Fruit fly (Drosophila melanogaster): ENCODE measurements around the gene CG3777.

- peak; percentile 4 for TF ChIP-seq psq (GFP tag; optimal IDR thresholded peaks at IDR 0.05)
- TF ChIP-seq HLH106 (tag; optimal IDR thresholded peaks at IDR 0.05), result no peak
- no peak for TF ChIP-seq Jra (GFP tag; optimal IDR thresholded peaks at IDR 0.05)
- TF ChIP-seq CrebA (GFP tag; optimal IDR thresholded peaks at IDR 0.05; ENCODE audit: borderline replicate concordance), result no peak
- TF ChIP-seq ey (GFP tag; optimal IDR thresholded peaks at IDR 0.05), result no peak
- TF ChIP-seq Sp1 (GFP tag; optimal IDR thresholded peaks at IDR 0.05), result peak; percentile 8
- TF ChIP-seq GATAd (GFP tag; optimal IDR thresholded peaks at IDR 0.05), result no peak
- peak; percentile 8 for TF ChIP-seq OdsH (GFP tag; optimal IDR thresholded peaks at IDR 0.05)
- no peak for TF ChIP-seq Myc (optimal IDR thresholded peaks at IDR 0.05)
- TF ChIP-seq h (GFP tag; optimal IDR thresholded peaks at IDR 0.05), result no peak
- no peak for TF ChIP-seq Hr78 (GFP tag; optimal IDR thresholded peaks at IDR 0.05)
- TF ChIP-seq Abd-B (GFP tag; optimal IDR thresholded peaks at IDR 0.05), result no peak
- peak in 1 of 2 experiments; percentile 20 for TF ChIP-seq foxo (GFP tag; optimal IDR thresholded peaks at IDR 0.05)
- TF ChIP-seq Dfd (GFP tag; optimal IDR thresholded peaks at IDR 0.05), result no peak
Observed at dm6 chrX:339866-340571, 60.5 kb downstream of the CG3777 start.
